Fruit fly (Drosophila melanogaster) whole organism, prepupa: ENCODE data around the gene CG6567.

Experiments used
- Blimp-1 ChIP-seq: fragments of 200-800 bp; sonication (Bioruptor generic); optimal IDR thresholded peaks from 3 replicates; lab custom pipeline; 2017; ENCODE audit warnings: missing biosample characterization, missing genetic modification characterization, mild to moderate bottlenecking, moderate library complexity, missing genetic modification reagents
- CG10669 ChIP-seq: fragments of 200-800 bp; sonication (Bioruptor generic); optimal IDR thresholded peaks from 3 replicates; lab custom pipeline; 2018; ENCODE audit warnings: missing biosample characterization, mild to moderate bottlenecking, missing genetic modification characterization, moderate library complexity
- CG11762 ChIP-seq: fragments of 200-800 bp; sonication (Bioruptor generic); optimal IDR thresholded peaks from 3 replicates; lab custom pipeline; 2016; ENCODE audit warnings: missing biosample characterization, missing genetic modification characterization; ENCODE audit not compliant: insufficient read depth
- CG11902 ChIP-seq: fragments of 200-800 bp; sonication (Bioruptor generic); optimal IDR thresholded peaks from 3 replicates; lab custom pipeline; 2016; ENCODE audit warnings: missing biosample characterization, missing genetic modification characterization
- CG1621 ChIP-seq: fragments of 200-800 bp; sonication (Bioruptor generic); optimal IDR thresholded peaks from 3 replicates; lab custom pipeline; 2018; ENCODE audit warnings: missing biosample characterization, mild to moderate bottlenecking, missing genetic modification characterization
- CG3032 ChIP-seq: fragments of 200-800 bp; optimal IDR thresholded peaks from 2 replicates; lab custom pipeline; 2019; ENCODE audit warnings: missing biosample characterization, mild to moderate bottlenecking, missing genetic modification characterization, moderate library complexity
- CG31627 ChIP-seq: fragments of 200-800 bp; sonication (Bioruptor generic); optimal IDR thresholded peaks from 3 replicates; lab custom pipeline; 2016; ENCODE audit warnings: missing biosample characterization, missing genetic modification characterization
- CG32006 ChIP-seq: fragments of 200-800 bp; sonication (Bioruptor generic); optimal IDR thresholded peaks from 3 replicates; lab custom pipeline; 2017; ENCODE audit warnings: missing biosample characterization, mild to moderate bottlenecking, missing genetic modification characterization
- CG34406 ChIP-seq: fragments of 200-800 bp; sonication (Bioruptor generic); optimal IDR thresholded peaks from 3 replicates; lab custom pipeline; 2016; ENCODE audit warnings: missing biosample characterization, missing genetic modification characterization
- CG3919 ChIP-seq: fragments of 200-800 bp; sonication (Bioruptor generic); optimal IDR thresholded peaks from 3 replicates; lab custom pipeline; 2016; ENCODE audit warnings: missing biosample characterization, missing genetic modification characterization
- CG4318 ChIP-seq: fragments of 200-800 bp; sonication (Bioruptor generic); optimal IDR thresholded peaks from 3 replicates; lab custom pipeline; 2017; ENCODE audit warnings: missing biosample characterization, mild to moderate bottlenecking, missing genetic modification characterization
- CG6163 ChIP-seq: fragments of 200-800 bp; sonication (Bioruptor generic); IDR thresholded peaks from 3 replicates; pipeline ENCODE4 v1.3.6; 2022; ENCODE audit warnings: missing biosample characterization, missing genetic modification characterization
- CG6276 ChIP-seq: fragments of 200-800 bp; sonication (Bioruptor generic); optimal IDR thresholded peaks from 2 replicates; lab custom pipeline; 2017; ENCODE audit warnings: missing biosample characterization, mild to moderate bottlenecking, missing genetic modification characterization
- CG6792 ChIP-seq: fragments of 200-800 bp; sonication (Bioruptor generic); optimal IDR thresholded peaks from 3 replicates; lab custom pipeline; 2016; ENCODE audit warnings: missing biosample characterization, missing genetic modification characterization
- CG6808 ChIP-seq: fragments of 200-800 bp; sonication (Bioruptor generic); optimal IDR thresholded peaks from 3 replicates; lab custom pipeline; 2017; ENCODE audit warnings: missing biosample characterization, missing genetic modification characterization, mild to moderate bottlenecking, moderate library complexity, missing genetic modification reagents
- CG7368 ChIP-seq: fragments of 200-800 bp; sonication (Bioruptor generic); optimal IDR thresholded peaks from 3 replicates; lab custom pipeline; 2016; ENCODE audit warnings: missing biosample characterization, missing genetic modification characterization
- CG8119 ChIP-seq: fragments of 200-800 bp; sonication (Bioruptor generic); IDR thresholded peaks from 3 replicates; pipeline ENCODE4 v1.3.6; 2022; ENCODE audit warnings: missing biosample characterization, missing genetic modification characterization
- CG8319 ChIP-seq: fragments of 200-800 bp; sonication (Bioruptor generic); optimal IDR thresholded peaks from 3 replicates; lab custom pipeline; 2016; ENCODE audit warnings: missing biosample characterization, missing genetic modification characterization
- CG9139 ChIP-seq: fragments of 200-800 bp; sonication (Bioruptor generic); optimal IDR thresholded peaks from 3 replicates; lab custom pipeline; 2017; ENCODE audit warnings: missing biosample characterization, mild to moderate bottlenecking, missing genetic modification characterization
- Eip78C ChIP-seq: fragments of 200-800 bp; sonication (Bioruptor generic); peaks from one replicate; lab custom pipeline; 2016; ENCODE audit warnings: missing biosample characterization, missing genetic modification characterization
- Eip93F ChIP-seq: fragments of 200-800 bp; sonication (Bioruptor generic); optimal IDR thresholded peaks from 2 replicates; lab custom pipeline; 2016; ENCODE audit warnings: missing biosample characterization, mild to moderate bottlenecking, missing genetic modification characterization
- Ets21C ChIP-seq: fragments of 200-800 bp; sonication (Bioruptor generic); optimal IDR thresholded peaks from 3 replicates; lab custom pipeline; 2016; ENCODE audit warnings: missing biosample characterization, missing genetic modification characterization
- Ets96B ChIP-seq: fragments of 200-800 bp; optimal IDR thresholded peaks from 2 replicates; lab custom pipeline; 2019; ENCODE audit warnings: missing biosample characterization, mild to moderate bottlenecking, missing genetic modification characterization, moderate library complexity
- Gug ChIP-seq: fragments of 200-800 bp; sonication (Bioruptor generic); IDR thresholded peaks from 2 replicates; pipeline ENCODE4 v1.3.6; 2022; ENCODE audit warnings: missing biosample characterization, missing genetic modification characterization
- Hr39 ChIP-seq: fragments of 200-800 bp; sonication (Bioruptor generic); optimal IDR thresholded peaks from 2 replicates; lab custom pipeline; 2016; ENCODE audit warnings: missing biosample characterization, missing genetic modification characterization
- Hr4 ChIP-seq: fragments of 200-800 bp; sonication (Bioruptor generic); optimal IDR thresholded peaks from 3 replicates; lab custom pipeline; 2016; ENCODE audit warnings: missing biosample characterization, missing genetic modification characterization
- Met ChIP-seq: fragments of 200-800 bp; sonication (Bioruptor generic); optimal IDR thresholded peaks from 3 replicates; lab custom pipeline; 2016; ENCODE audit warnings: missing biosample characterization, missing genetic modification characterization
- Smox ChIP-seq: fragments of 200-800 bp; sonication (Bioruptor generic); optimal IDR thresholded peaks from 3 replicates; lab custom pipeline; 2016; ENCODE audit warnings: missing biosample characterization, missing genetic modification characterization
- Sox102F ChIP-seq: fragments of 200-800 bp; sonication (Bioruptor generic); optimal IDR thresholded peaks from 2 replicates; lab custom pipeline; 2016; ENCODE audit warnings: missing biosample characterization, mild to moderate bottlenecking, missing genetic modification characterization
- Sox14 ChIP-seq: fragments of 200-800 bp; sonication (Bioruptor generic); optimal IDR thresholded peaks from 3 replicates; lab custom pipeline; 2016; ENCODE audit warnings: missing biosample characterization, missing genetic modification characterization
- Sox15 ChIP-seq: fragments of 200-800 bp; sonication (Bioruptor generic); optimal IDR thresholded peaks from 3 replicates; lab custom pipeline; 2016; ENCODE audit warnings: missing biosample characterization, missing genetic modification characterization
- achi ChIP-seq: fragments of 200-800 bp; sonication (Bioruptor generic); optimal IDR thresholded peaks from 3 replicates; lab custom pipeline; 2016; ENCODE audit warnings: missing biosample characterization, missing genetic modification characterization
- dac ChIP-seq: fragments of 200-800 bp; sonication (Bioruptor generic); optimal IDR thresholded peaks from 2 replicates; lab custom pipeline; 2017; ENCODE audit warnings: missing biosample characterization, mild to moderate bottlenecking, missing genetic modification characterization
- eg ChIP-seq: fragments of 200-800 bp; sonication (Bioruptor generic); IDR thresholded peaks from 3 replicates; pipeline ENCODE4 v1.3.6; 2022; ENCODE audit warnings: missing biosample characterization, missing genetic modification characterization
- esn ChIP-seq: fragments of 200-800 bp; sonication (Bioruptor generic); optimal IDR thresholded peaks from 2 replicates; lab custom pipeline; 2016; ENCODE audit warnings: missing biosample characterization, mild to moderate bottlenecking, missing genetic modification characterization, moderate library complexity
- fd59A ChIP-seq: fragments of 200-800 bp; sonication (Bioruptor generic); optimal IDR thresholded peaks from 2 replicates; lab custom pipeline; 2017; ENCODE audit warnings: missing biosample characterization, mild to moderate bottlenecking, missing genetic modification characterization, missing genetic modification reagents
- fd85E ChIP-seq: fragments of 200-800 bp; sonication (Bioruptor generic); optimal IDR thresholded peaks from 3 replicates; lab custom pipeline; 2016; ENCODE audit warnings: missing biosample characterization, missing genetic modification characterization
- fkh ChIP-seq: fragments of 200-800 bp; sonication (Bioruptor generic); optimal IDR thresholded peaks from 3 replicates; lab custom pipeline; 2017; ENCODE audit warnings: missing biosample characterization, mild to moderate bottlenecking, missing genetic modification characterization, moderate library complexity
- lz ChIP-seq: fragments of 200-800 bp; sonication (Bioruptor generic); optimal IDR thresholded peaks from 3 replicates; lab custom pipeline; 2016; ENCODE audit warnings: missing biosample characterization, missing genetic modification characterization
- net ChIP-seq: fragments of 200-800 bp; sonication (Bioruptor generic); optimal IDR thresholded peaks from 3 replicates; lab custom pipeline; 2016; ENCODE audit warnings: missing biosample characterization, missing genetic modification characterization
- pdm3 ChIP-seq: fragments of 200-800 bp; sonication (Bioruptor generic); optimal IDR thresholded peaks from 3 replicates; lab custom pipeline; 2016; ENCODE audit warnings: missing biosample characterization, missing genetic modification characterization
- svp ChIP-seq: fragments of 200-800 bp; sonication (Bioruptor generic); peaks from one replicate; lab custom pipeline; 2016; ENCODE audit warnings: missing biosample characterization, missing genetic modification characterization
- topi ChIP-seq: fragments of 200-800 bp; sonication (Bioruptor generic); optimal IDR thresholded peaks from 3 replicates; lab custom pipeline; 2016; ENCODE audit warnings: missing biosample characterization, missing genetic modification characterization
- vri ChIP-seq: fragments of 200-800 bp; sonication (Bioruptor generic); optimal IDR thresholded peaks from 3 replicates; lab custom pipeline; 2016; ENCODE audit warnings: missing biosample characterization, mild to moderate bottlenecking, missing genetic modification characterization

Gene CG6567

dm6 chr3R:10863956-10864355 is 9.7 kb upstream of the CG6567 start:
- TF ChIP-seq fd59A (GFP tag; lab: Kevin White, UChicago): no peak
- no peak for TF ChIP-seq Met (GFP tag; lab: Kevin White, UChicago)
- no peak for TF ChIP-seq CG4318
- TF ChIP-seq Sox15 (GFP tag; lab: Kevin White, UChicago): no peak
- TF ChIP-seq CG10669 (GFP tag; lab: Kevin White, UChicago): no peak
- no peak for TF ChIP-seq CG6808
- TF ChIP-seq CG8119 (GFP tag; lab: Robert Waterston, UW): no peak
- TF ChIP-seq CG6792: no peak
- TF ChIP-seq CG32006 (GFP tag; lab: Kevin White, UChicago): no peak
- no peak for TF ChIP-seq svp (GFP tag; lab: Kevin White, UChicago)
- TF ChIP-seq CG34406 (GFP tag; lab: Kevin White, UChicago): no peak

DNA sequence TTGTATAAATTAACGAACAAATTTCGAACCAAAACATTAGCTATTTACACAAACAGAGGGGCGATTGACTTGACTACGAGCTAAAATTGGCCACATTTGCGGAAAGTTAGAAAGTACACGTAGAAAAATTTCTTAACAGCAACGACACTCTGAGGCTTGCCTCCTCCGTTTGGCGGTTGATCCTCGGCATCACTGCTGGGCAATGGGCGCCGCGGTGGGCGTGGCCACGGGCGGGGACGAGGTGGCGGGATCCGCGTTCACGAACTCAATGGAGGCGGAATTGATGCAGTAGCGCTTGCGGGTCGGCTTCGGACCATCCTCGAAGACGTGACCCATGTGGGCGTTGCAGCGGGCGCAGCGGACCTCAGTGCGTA is 9.2 kb upstream of the CG6567 start:
- TF ChIP-seq CG32006 (GFP tag; lab: Kevin White, UChicago) (peak; percentile 47), Eip78C (GFP tag; lab: Kevin White, UChicago) (peak; percentile 36), Hr39 (peak; percentile 11), Hr4 (GFP tag; lab: Kevin White, UChicago) (peak; percentile 27), Sox102F (no peak), CG6792 (no peak)

DNA sequence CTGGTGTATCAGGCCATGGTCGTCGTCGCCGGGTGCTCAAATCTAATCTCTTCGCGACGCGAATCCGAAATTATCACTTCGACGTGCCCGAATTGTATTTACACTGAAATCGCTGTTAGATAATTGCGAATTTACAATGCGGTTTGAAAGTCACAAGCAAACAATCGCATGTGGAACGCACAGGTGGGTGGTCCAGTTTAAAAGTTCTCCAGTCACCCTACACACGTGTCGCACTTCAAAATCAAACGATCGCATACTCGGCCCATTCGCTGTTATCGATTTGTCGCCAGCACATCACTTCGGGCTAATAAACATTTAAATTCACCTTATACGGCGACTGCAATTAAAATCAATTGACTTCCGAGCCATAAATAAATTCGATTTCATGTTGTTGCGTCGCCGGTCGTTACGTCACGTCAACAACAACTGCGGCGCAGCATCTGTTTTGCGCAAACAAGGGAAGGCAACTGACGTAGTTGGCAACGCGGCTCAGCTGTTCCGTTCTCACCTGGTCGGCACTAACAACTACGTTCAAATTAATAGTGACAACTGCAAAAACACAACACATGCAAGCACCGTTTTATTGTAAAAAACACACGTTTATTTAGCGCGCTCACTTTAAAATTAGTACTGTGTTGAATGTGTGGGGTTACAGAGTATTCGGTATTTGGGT is 8.7 kb upstream of the CG6567 start, which contains the start of gene CG6574:
CG6574 (minus strand) TSS at position 216 of the 673 bp plus-strand sequence.
- TF ChIP-seq CG8119 (GFP tag; lab: Robert Waterston, UW) (no peak), Hr4 (GFP tag; lab: Kevin White, UChicago) (no peak), CG6808 (no peak), Eip93F (no peak), Gug (GFP tag; lab: Robert Waterston, UW) (no peak), CG6276 (GFP tag; lab: Kevin White, UChicago) (no peak), Blimp-1 (no peak), CG8319 (GFP tag; lab: Kevin White, UChicago) (no peak), Eip78C (GFP tag; lab: Kevin White, UChicago) (peak; percentile 74), fd85E (GFP tag; lab: Kevin White, UChicago) (no peak), CG1621 (tag; lab: Kevin White, UChicago) (no peak), Ets21C (GFP tag; lab: Kevin White, UChicago) (no peak), CG3919 (GFP tag; lab: Kevin White, UChicago) (no peak), CG7368 (GFP tag; lab: Kevin White, UChicago) (peak; percentile 30), fkh (peak; percentile 77), CG3032 (tag; lab: Kevin White, UChicago) (no peak), net (GFP tag; lab: Kevin White, UChicago) (peak; percentile 3), fd59A (GFP tag; lab: Kevin White, UChicago) (no peak), Ets96B (tag; lab: Kevin White, UChicago) (no peak), CG10669 (GFP tag; lab: Kevin White, UChicago) (no peak), esn (GFP tag; lab: Kevin White, UChicago) (peak; percentile 43), lz (GFP tag; lab: Kevin White, UChicago) (peak; percentile 18), Smox (no peak), pdm3 (no peak), CG11902 (GFP tag; lab: Kevin White, UChicago) (no peak), eg (GFP tag; lab: Robert Waterston, UW) (peak; percentile 61; the same call in 1 of the 3 replicates), dac (no peak), achi (peak; percentile 20), vri (GFP tag; lab: Kevin White, UChicago) (peak; percentile 79), svp (GFP tag; lab: Kevin White, UChicago) (no peak), topi (peak; percentile 7), Sox14 (GFP tag; lab: Kevin White, UChicago) (peak; percentile 7), Sox102F (no peak), CG34406 (GFP tag; lab: Kevin White, UChicago) (no peak), CG11762 (GFP tag; lab: Kevin White, UChicago) (peak; percentile 20), CG9139 (GFP tag; lab: Kevin White, UChicago) (no peak), CG31627 (peak; percentile 20), CG6163 (peak; percentile 32; the same call in 2 of the 3 replicates)
